Fruit fly (Drosophila melanogaster) whole organism, prepupa: ENCODE measurements around the gene CG31926.
A peak's percentile ranks its signal among the peaks of the same experiment; 100 is the strongest.

Experiments
- Blimp-1 ChIP-seq: fragments of 200-800 bp; sonication (Bioruptor generic); optimal IDR thresholded peaks from 3 replicates; lab custom pipeline; 2017; ENCODE audit warnings: missing biosample characterization, missing genetic modification characterization, mild to moderate bottlenecking, moderate library complexity, missing genetic modification reagents
- CG1621 ChIP-seq: fragments of 200-800 bp; sonication (Bioruptor generic); optimal IDR thresholded peaks from 3 replicates; lab custom pipeline; 2018; ENCODE audit warnings: missing biosample characterization, mild to moderate bottlenecking, missing genetic modification characterization
- CG32006 ChIP-seq: fragments of 200-800 bp; sonication (Bioruptor generic); optimal IDR thresholded peaks from 3 replicates; lab custom pipeline; 2017; ENCODE audit warnings: missing biosample characterization, mild to moderate bottlenecking, missing genetic modification characterization
- CG4318 ChIP-seq: fragments of 200-800 bp; sonication (Bioruptor generic); optimal IDR thresholded peaks from 3 replicates; lab custom pipeline; 2017; ENCODE audit warnings: missing biosample characterization, mild to moderate bottlenecking, missing genetic modification characterization
- CG6792 ChIP-seq: fragments of 200-800 bp; sonication (Bioruptor generic); optimal IDR thresholded peaks from 3 replicates; lab custom pipeline; 2016; ENCODE audit warnings: missing biosample characterization, missing genetic modification characterization
- Eip75B ChIP-seq: fragments of 200-800 bp; sonication (Bioruptor generic); optimal IDR thresholded peaks from 3 replicates; lab custom pipeline; 2016; ENCODE audit warnings: missing biosample characterization, missing genetic modification characterization
- Gug ChIP-seq: fragments of 200-800 bp; sonication (Bioruptor generic); IDR thresholded peaks from 2 replicates; pipeline ENCODE4 v1.3.6; 2022; ENCODE audit warnings: missing biosample characterization, missing genetic modification characterization
- acj6 ChIP-seq: fragments of 200-800 bp; sonication (Bioruptor generic); optimal IDR thresholded peaks from 3 replicates; lab custom pipeline; 2016; ENCODE audit warnings: missing biosample characterization, missing genetic modification characterization
- dac ChIP-seq: fragments of 200-800 bp; sonication (Bioruptor generic); optimal IDR thresholded peaks from 2 replicates; lab custom pipeline; 2017; ENCODE audit warnings: missing biosample characterization, mild to moderate bottlenecking, missing genetic modification characterization
- pdm3 ChIP-seq: fragments of 200-800 bp; sonication (Bioruptor generic); optimal IDR thresholded peaks from 3 replicates; lab custom pipeline; 2016; ENCODE audit warnings: missing biosample characterization, missing genetic modification characterization
- ss ChIP-seq, 2 experiments: fragments of 200-800 bp; sonication (Bioruptor generic); optimal IDR thresholded peaks; 2 replicates in 1 of 2; 3 replicates in 1 of 2; lab custom pipeline; 2017 to 2018; ENCODE audit warnings: mild to moderate bottlenecking in 2 of 2, missing biosample characterization in 2 of 2, missing genetic modification characterization in 2 of 2, moderate library complexity in 1 of 2

DNA sequence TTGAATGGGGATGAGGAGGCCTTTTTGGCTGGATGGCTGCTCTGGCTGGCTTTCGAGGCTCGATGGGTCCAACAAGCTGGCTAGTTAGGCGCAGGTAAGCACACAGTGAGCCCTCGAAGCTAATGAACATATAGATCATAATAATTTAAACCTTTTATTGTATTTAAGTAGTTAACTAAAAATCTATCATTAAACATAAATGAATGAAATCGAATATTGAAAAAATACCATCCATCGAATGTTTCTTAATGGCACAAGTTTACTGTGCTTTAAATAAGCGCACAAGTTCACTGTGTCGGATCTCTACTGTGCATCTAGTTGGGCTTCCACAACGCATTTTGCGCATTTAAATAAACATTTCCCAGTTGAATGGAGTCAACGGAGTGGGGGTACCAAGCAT, 35.9 kb upstream of the CG31926 start:
- TF ChIP-seq CG32006 (peak; percentile 53), Eip75B (GFP tag; lab: Kevin White, UChicago) (peak; percentile 54), Gug (GFP tag; lab: Robert Waterston, UW) (peak; percentile 13; the same call in 1 of the 2 replicates), dac (GFP tag; lab: Kevin White, UChicago) (no peak), CG6792 (GFP tag; lab: Kevin White, UChicago) (no peak), ss (GFP tag; optimal IDR thresholded peaks at IDR 0.05; lab: Kevin White, UChicago) (peak; percentile 4 to 59), pdm3 (GFP tag; lab: Kevin White, UChicago) (peak; percentile 8), CG4318 (GFP tag; lab: Kevin White, UChicago) (peak; percentile 30), Blimp-1 (GFP tag; lab: Kevin White, UChicago) (no peak), acj6 (GFP tag; lab: Kevin White, UChicago) (peak; percentile 38), CG1621 (tag; lab: Kevin White, UChicago) (peak; percentile 40)
